Fruit fly (Drosophila melanogaster) whole organism, adult: ENCODE results near the gene pins.

Experiments
- CG11617 ChIP-seq: fragments of 200-800 bp; sonication (Bioruptor generic); optimal IDR thresholded peaks from 2 replicates; lab custom pipeline; 2017; ENCODE audit warnings: mild to moderate bottlenecking, missing biosample characterization, missing genetic modification reagents, missing genetic modification characterization
- CG7045 ChIP-seq: fragments of 200-800 bp; sonication (Bioruptor generic); optimal IDR thresholded peaks from 2 replicates; lab custom pipeline; 2017; ENCODE audit warnings: missing biosample characterization, mild to moderate bottlenecking, missing genetic modification characterization
- CG7101 ChIP-seq: fragments of 200-800 bp; sonication (Bioruptor generic); optimal IDR thresholded peaks from 2 replicates; lab custom pipeline; 2018; ENCODE audit warnings: missing biosample characterization, mild to moderate bottlenecking, missing genetic modification characterization, moderate library complexity
- Clk ChIP-seq: fragments of 200-800 bp; sonication (Bioruptor generic); optimal IDR thresholded peaks from 2 replicates; lab custom pipeline; 2017; ENCODE audit warnings: missing biosample characterization, missing genetic modification characterization
- Crg-1 ChIP-seq: fragments of 200-800 bp; sonication (Bioruptor generic); optimal IDR thresholded peaks from 2 replicates; lab custom pipeline; 2016; ENCODE audit warnings: missing biosample characterization, missing genetic modification characterization
- Hr96 ChIP-seq: fragments of 200-800 bp; sonication (Bioruptor generic); optimal IDR thresholded peaks from 2 replicates; lab custom pipeline; 2016; ENCODE audit warnings: missing biosample characterization, missing genetic modification characterization
- cic ChIP-seq: fragments of 200-800 bp; sonication (Bioruptor generic); optimal IDR thresholded peaks from 2 replicates; lab custom pipeline; 2017; ENCODE audit warnings: missing biosample characterization, mild to moderate bottlenecking, missing genetic modification characterization, moderate library complexity
- cnc ChIP-seq, 2 experiments: fragments of >200 bp; optimal IDR thresholded peaks; 2 replicates each; lab custom pipeline; 2017
- kay ChIP-seq: fragments of 200-800 bp; sonication (Bioruptor generic); peaks from one replicate; lab custom pipeline; 2016; ENCODE audit warnings: missing biosample characterization, missing genetic modification characterization, borderline replicate concordance
- ovo ChIP-seq: fragments of 200-800 bp; sonication (Bioruptor generic); optimal IDR thresholded peaks from 2 replicates; lab custom pipeline; 2016; ENCODE audit warnings: missing biosample characterization, missing genetic modification characterization
- tj ChIP-seq: fragments of 200-800 bp; sonication (Bioruptor generic); optimal IDR thresholded peaks from 3 replicates; lab custom pipeline; 2017; ENCODE audit warnings: missing biosample characterization, mild to moderate bottlenecking, missing genetic modification characterization, moderate library complexity

DNA sequence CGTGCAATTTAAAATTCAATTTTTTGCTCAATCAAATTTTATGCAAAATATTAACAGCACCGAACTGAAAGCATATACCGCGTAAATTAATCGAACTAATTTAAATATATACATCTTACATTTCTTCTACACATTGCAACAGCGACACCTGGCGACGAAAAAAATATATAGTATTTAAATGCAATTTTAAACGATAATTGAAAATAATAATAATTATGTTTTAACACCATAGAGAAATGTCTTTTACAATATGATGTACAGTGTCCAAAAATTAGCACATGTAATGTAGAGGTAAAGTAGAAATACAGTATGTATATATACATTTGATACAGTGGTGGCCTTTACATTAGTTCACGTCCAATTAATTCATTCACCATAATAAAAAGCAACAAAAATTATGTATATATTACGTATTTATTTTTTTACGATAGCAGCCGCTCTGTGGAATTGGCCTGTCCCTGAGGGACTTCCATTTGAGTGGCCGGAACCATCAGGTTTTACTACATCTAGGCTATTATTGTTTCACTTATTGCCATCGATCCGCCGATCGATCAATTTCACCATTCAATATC, 35.2 kb upstream of the pins start:
- TF ChIP-seq ovo (GFP tag; lab: Kevin White, UChicago) (no peak), cic (GFP tag; lab: Kevin White, UChicago) (no peak), Clk (no peak), CG11617 (no peak), Hr96 (GFP tag; lab: Kevin White, UChicago) (no peak), CG7101 (tag; lab: Kevin White, UChicago) (no peak), Crg-1 (GFP tag; lab: Kevin White, UChicago) (no peak), cnc (optimal IDR thresholded peaks at IDR 0.05; lab: Kevin White, UChicago) (no peak), CG7045 (no peak), tj (GFP tag; lab: Kevin White, UChicago) (no peak), kay (GFP tag; lab: Kevin White, UChicago) (no peak)
